Worm (Caenorhabditis elegans): ENCODE results near the gene rer-1.

DNA sequence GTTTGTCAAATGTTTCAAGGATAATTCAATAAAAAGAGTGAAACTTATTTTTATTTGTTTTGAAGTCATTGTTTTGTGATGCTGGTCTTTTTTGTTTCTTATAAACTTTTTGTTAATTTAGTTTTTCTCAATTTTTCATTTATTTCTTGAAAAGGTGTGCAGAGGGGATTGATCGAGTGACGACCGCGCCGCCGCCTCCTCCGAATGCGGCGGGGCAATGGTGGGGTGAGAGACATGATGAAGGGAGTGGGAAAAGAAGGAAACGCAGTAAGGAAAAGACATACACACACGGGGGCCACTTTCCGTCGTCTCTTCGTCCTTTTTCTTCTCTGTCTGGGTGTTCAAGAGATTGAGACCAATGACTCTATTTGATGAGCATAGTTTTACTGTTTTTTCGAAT is 41.8 kb upstream of the rer-1 start:
- TF ChIP-seq ceh-36 (tag; optimal IDR thresholded peaks at IDR 0.05) (no peak), tbx-11 (GFP tag; IDR thresholded peaks at IDR 0.05) (no peak), flt-1 (GFP tag; IDR thresholded peaks at IDR 0.05) (no peak), ama-1 (optimal IDR thresholded peaks at IDR 0.05) (no peak)

All from whole organism, early embryonic.